Fruit fly (Drosophila melanogaster) whole organism, adult: ENCODE measurements around the gene CG8117.

Experiments
- CG11617 ChIP-seq: fragments of 200-800 bp; sonication (Bioruptor generic); optimal IDR thresholded peaks from 2 replicates; lab custom pipeline; 2017; ENCODE audit warnings: mild to moderate bottlenecking, missing biosample characterization, missing genetic modification reagents, missing genetic modification characterization
- CG12768 ChIP-seq: fragments of 200-800 bp; sonication (Bioruptor generic); optimal IDR thresholded peaks from 2 replicates; lab custom pipeline; 2017; ENCODE audit warnings: missing biosample characterization, missing genetic modification characterization, mild to moderate bottlenecking, moderate library complexity, missing genetic modification reagents
- CG14711 ChIP-seq: fragments of 200-800 bp; sonication (Bioruptor generic); optimal IDR thresholded peaks from 2 replicates; lab custom pipeline; 2018; ENCODE audit warnings: missing biosample characterization, mild to moderate bottlenecking, missing genetic modification characterization, moderate library complexity
- CG1620 ChIP-seq: fragments of 200-800 bp; sonication (Bioruptor generic); optimal IDR thresholded peaks from 2 replicates; lab custom pipeline; 2016; ENCODE audit warnings: missing biosample characterization, missing genetic modification characterization
- CG33017 ChIP-seq: fragments of 200-800 bp; sonication (Bioruptor generic); optimal IDR thresholded peaks from 2 replicates; lab custom pipeline; 2018; ENCODE audit warnings: missing biosample characterization, mild to moderate bottlenecking, missing genetic modification characterization, moderate library complexity
- CG5204 ChIP-seq: fragments of 200-800 bp; sonication (Bioruptor generic); optimal IDR thresholded peaks from 2 replicates; lab custom pipeline; 2016; ENCODE audit warnings: missing biosample characterization, missing genetic modification characterization
- CG7045 ChIP-seq: fragments of 200-800 bp; sonication (Bioruptor generic); optimal IDR thresholded peaks from 2 replicates; lab custom pipeline; 2017; ENCODE audit warnings: missing biosample characterization, mild to moderate bottlenecking, missing genetic modification characterization
- CG7101 ChIP-seq: fragments of 200-800 bp; sonication (Bioruptor generic); optimal IDR thresholded peaks from 2 replicates; lab custom pipeline; 2018; ENCODE audit warnings: missing biosample characterization, mild to moderate bottlenecking, missing genetic modification characterization, moderate library complexity
- Clk ChIP-seq: fragments of 200-800 bp; sonication (Bioruptor generic); optimal IDR thresholded peaks from 2 replicates; lab custom pipeline; 2017; ENCODE audit warnings: missing biosample characterization, missing genetic modification characterization
- Crg-1 ChIP-seq: fragments of 200-800 bp; sonication (Bioruptor generic); optimal IDR thresholded peaks from 2 replicates; lab custom pipeline; 2016; ENCODE audit warnings: missing biosample characterization, missing genetic modification characterization
- Hr96 ChIP-seq: fragments of 200-800 bp; sonication (Bioruptor generic); optimal IDR thresholded peaks from 2 replicates; lab custom pipeline; 2016; ENCODE audit warnings: missing biosample characterization, missing genetic modification characterization
- Mnt ChIP-seq: fragments of 200-800 bp; sonication (Bioruptor generic); optimal IDR thresholded peaks from 2 replicates; lab custom pipeline; 2016; ENCODE audit warnings: missing biosample characterization, mild to moderate bottlenecking, missing genetic modification characterization
- bab1 ChIP-seq: fragments of 200-800 bp; sonication (Bioruptor generic); optimal IDR thresholded peaks from 3 replicates; lab custom pipeline; 2019; ENCODE audit warnings: missing biosample characterization, mild to moderate bottlenecking, missing genetic modification characterization, moderate library complexity
- cic ChIP-seq: fragments of 200-800 bp; sonication (Bioruptor generic); optimal IDR thresholded peaks from 2 replicates; lab custom pipeline; 2017; ENCODE audit warnings: missing biosample characterization, mild to moderate bottlenecking, missing genetic modification characterization, moderate library complexity
- cnc ChIP-seq, 2 experiments: fragments of >200 bp; optimal IDR thresholded peaks; 2 replicates each; lab custom pipeline; 2017
- kay ChIP-seq: fragments of 200-800 bp; sonication (Bioruptor generic); peaks from one replicate; lab custom pipeline; 2016; ENCODE audit warnings: missing biosample characterization, missing genetic modification characterization, borderline replicate concordance
- ovo ChIP-seq: fragments of 200-800 bp; sonication (Bioruptor generic); optimal IDR thresholded peaks from 2 replicates; lab custom pipeline; 2016; ENCODE audit warnings: missing biosample characterization, missing genetic modification characterization
- pad ChIP-seq: fragments of 200-800 bp; sonication (Bioruptor generic); optimal IDR thresholded peaks from 3 replicates; lab custom pipeline; 2017; ENCODE audit warnings: missing biosample characterization, missing genetic modification characterization, mild to moderate bottlenecking, moderate library complexity, missing genetic modification reagents
- tj ChIP-seq: fragments of 200-800 bp; sonication (Bioruptor generic); optimal IDR thresholded peaks from 3 replicates; lab custom pipeline; 2017; ENCODE audit warnings: missing biosample characterization, mild to moderate bottlenecking, missing genetic modification characterization, moderate library complexity
- toe ChIP-seq: fragments of 200-800 bp; sonication (Bioruptor generic); optimal IDR thresholded peaks from 2 replicates; lab custom pipeline; 2016; ENCODE audit warnings: missing biosample characterization, missing genetic modification characterization

The CG8117 gene

DNA sequence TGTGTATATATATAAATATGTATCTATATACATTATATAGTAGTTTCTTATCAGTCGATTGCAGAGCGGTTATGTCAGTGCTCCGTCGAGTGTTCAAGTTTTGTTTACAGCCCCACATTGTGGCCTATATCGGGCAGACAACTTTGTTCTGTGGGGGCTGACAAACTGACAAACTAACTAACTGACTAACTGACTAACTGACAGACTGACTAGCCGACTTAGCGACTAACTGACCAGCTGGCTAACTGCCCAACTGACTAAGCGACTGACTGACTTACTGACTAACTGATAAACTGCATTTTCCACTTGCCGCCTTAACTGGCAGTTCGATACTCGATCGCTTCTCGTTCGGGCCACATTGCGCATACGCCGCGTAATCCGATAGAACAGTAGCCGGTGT, 14.1 kb upstream of the CG8117 start:
- TF ChIP-seq kay (GFP tag; lab: Kevin White, UChicago) (no peak), CG14711 (tag; lab: Kevin White, UChicago) (no peak), CG1620 (GFP tag; lab: Kevin White, UChicago) (no peak), CG7045 (GFP tag; lab: Kevin White, UChicago) (no peak), CG12768 (GFP tag; lab: Kevin White, UChicago) (no peak), cic (GFP tag; lab: Kevin White, UChicago) (no peak), ovo (GFP tag; lab: Kevin White, UChicago) (no peak), CG7101 (tag; lab: Kevin White, UChicago) (no peak), CG11617 (no peak), Crg-1 (GFP tag; lab: Kevin White, UChicago) (no peak)

DNA sequence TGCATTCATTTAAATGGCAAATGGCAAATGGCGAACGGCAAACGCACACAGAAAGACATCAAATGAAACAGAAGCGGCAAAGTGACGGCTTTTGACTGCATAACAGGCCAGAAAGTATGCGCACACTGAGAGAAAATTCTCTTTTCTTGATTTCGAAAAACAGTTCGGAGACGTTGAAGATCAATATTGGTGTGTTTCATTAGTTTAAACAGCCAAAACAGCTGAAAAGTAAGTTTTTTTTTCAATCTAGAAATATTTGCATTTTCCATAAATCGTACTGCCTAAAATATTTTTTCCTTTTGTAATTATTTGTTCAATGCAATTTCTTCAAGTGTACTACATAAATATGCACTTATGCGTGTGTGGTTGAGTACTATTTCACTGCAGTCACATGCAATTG, 13.2 kb upstream of the CG8117 start:
- TF ChIP-seq Clk (GFP tag; lab: Kevin White, UChicago) = no peak
- no peak for TF ChIP-seq cic (GFP tag; lab: Kevin White, UChicago)
- TF ChIP-seq Hr96 (GFP tag; lab: Kevin White, UChicago) = no peak
- TF ChIP-seq CG12768 (GFP tag; lab: Kevin White, UChicago) = no peak
- TF ChIP-seq CG11617 = no peak
- no peak for TF ChIP-seq Mnt
- TF ChIP-seq CG14711 (tag; lab: Kevin White, UChicago) = no peak
- no peak for TF ChIP-seq tj (GFP tag; lab: Kevin White, UChicago)

DNA sequence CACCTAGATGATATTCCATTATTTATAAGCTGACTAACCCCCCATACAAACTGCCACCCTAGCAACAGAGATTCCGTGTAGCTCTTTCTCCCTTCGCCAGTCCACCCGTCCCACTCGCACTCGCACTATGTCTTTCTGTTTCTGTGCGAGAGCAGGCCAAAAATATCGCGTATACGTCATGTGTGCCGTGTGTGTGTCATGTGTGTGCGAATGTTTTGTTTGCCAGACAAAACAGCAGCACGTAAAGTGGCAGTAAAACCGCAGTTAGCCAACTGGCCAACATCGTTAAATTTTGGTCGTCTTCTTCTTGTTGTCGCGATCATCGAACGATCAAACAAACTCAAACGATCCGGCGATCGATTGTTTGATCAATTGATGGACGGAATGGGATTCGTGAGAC, 12.6 kb upstream of the CG8117 start:
- TF ChIP-seq pad (GFP tag; lab: Kevin White, UChicago) = no peak
- no peak for TF ChIP-seq Mnt
- TF ChIP-seq Hr96 (GFP tag; lab: Kevin White, UChicago) = no peak

DNA sequence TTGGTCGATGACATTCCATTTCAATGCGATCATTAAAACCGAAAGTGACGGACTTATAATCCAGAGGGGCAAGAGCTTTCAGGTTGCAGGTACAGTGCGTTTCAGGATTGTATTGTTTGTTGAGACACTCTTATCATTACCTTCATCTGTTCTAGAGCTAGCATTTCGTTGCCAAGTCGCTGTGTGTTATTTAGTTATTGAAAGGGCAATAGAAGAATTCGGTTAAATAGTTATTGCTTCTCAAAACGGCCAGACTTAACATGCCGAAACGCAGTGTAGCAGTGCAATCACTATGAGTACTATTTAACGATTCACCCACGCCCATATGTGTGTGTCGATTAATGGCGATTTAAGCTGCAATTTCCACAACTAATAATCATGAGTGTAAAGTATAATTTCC, 11.4 kb upstream of the CG8117 start:
- TF ChIP-seq CG5204 = no peak
- peak; percentile 1 for TF ChIP-seq CG33017 (tag; lab: Kevin White, UChicago)
- TF ChIP-seq CG14711 (tag; lab: Kevin White, UChicago) = peak; percentile 44
- no peak for TF ChIP-seq kay (GFP tag; lab: Kevin White, UChicago)
- no peak for TF ChIP-seq CG11617
- no peak for TF ChIP-seq Crg-1 (GFP tag; lab: Kevin White, UChicago)
- TF ChIP-seq cnc (optimal IDR thresholded peaks at IDR 0.05; lab: Kevin White, UChicago) = no peak
- peak; percentile 45 for TF ChIP-seq CG7101 (tag; lab: Kevin White, UChicago)
- TF ChIP-seq CG12768 (GFP tag; lab: Kevin White, UChicago) = no peak
- TF ChIP-seq ovo (GFP tag; lab: Kevin White, UChicago) = no peak
- TF ChIP-seq pad (GFP tag; lab: Kevin White, UChicago) = no peak
- TF ChIP-seq Hr96 (GFP tag; lab: Kevin White, UChicago) = no peak
- no peak for TF ChIP-seq CG1620 (GFP tag; lab: Kevin White, UChicago)
- no peak for TF ChIP-seq Mnt
- TF ChIP-seq tj (GFP tag; lab: Kevin White, UChicago) = no peak
- TF ChIP-seq CG7045 (GFP tag; lab: Kevin White, UChicago) = no peak
- TF ChIP-seq bab1 = no peak

DNA sequence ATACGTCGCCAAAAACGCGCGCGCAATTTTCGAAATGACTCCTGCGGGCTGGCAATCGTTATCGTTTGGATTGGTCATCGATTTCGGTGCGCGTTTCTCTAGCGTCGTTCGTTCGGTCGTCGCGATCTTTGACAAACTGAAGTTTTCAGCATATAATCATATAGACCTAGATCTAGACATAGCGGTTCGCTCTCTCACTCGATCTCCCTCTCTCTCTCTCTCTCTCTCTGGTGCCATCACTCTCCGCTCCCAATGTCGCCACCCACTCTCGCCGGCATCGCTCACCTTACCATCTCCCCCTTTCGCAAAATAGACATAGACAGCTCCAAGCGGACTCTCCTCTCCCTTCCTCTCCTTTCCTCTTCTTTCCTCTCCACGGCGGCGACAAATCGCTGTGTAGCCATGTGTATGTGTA, 10.7 kb upstream of the CG8117 start, which contains the start of gene sog:
Gene sog (minus strand): TSS at position 122 of the 415 bp plus-strand sequence.
- no peak for TF ChIP-seq CG33017 (tag; lab: Kevin White, UChicago)
- TF ChIP-seq CG5204 = no peak
- TF ChIP-seq toe (GFP tag; lab: Kevin White, UChicago) = no peak
- no peak for TF ChIP-seq Clk (GFP tag; lab: Kevin White, UChicago)
- TF ChIP-seq CG12768 (GFP tag; lab: Kevin White, UChicago) = no peak
- no peak for TF ChIP-seq kay (GFP tag; lab: Kevin White, UChicago)

DNA sequence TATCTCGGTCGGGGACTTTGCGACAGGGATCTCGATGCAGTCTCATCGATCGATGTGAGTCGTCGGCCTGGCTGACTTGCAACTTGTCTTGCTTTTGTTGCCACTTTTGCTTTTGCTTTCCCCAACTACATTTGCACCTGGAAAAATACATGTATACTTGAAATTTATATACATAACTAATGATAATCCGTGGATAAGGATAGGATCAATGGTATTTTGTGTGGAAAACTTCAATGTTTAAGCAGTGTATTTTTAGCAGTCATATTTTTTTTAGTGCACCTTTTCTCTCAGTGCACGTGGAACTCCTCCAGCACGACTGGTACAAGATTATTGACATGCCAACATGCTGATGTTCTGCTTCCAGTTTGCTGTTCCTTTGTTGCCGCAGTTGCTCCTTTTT, 5.0 kb upstream of the CG8117 start:
- no peak for TF ChIP-seq Hr96 (GFP tag; lab: Kevin White, UChicago)
- no peak for TF ChIP-seq ovo (GFP tag; lab: Kevin White, UChicago)
- no peak for TF ChIP-seq CG14711 (tag; lab: Kevin White, UChicago)
- no peak for TF ChIP-seq Crg-1 (GFP tag; lab: Kevin White, UChicago)
- no peak for TF ChIP-seq Mnt
- TF ChIP-seq CG7101 (tag; lab: Kevin White, UChicago) = no peak
- TF ChIP-seq toe (GFP tag; lab: Kevin White, UChicago) = no peak
- TF ChIP-seq CG1620 (GFP tag; lab: Kevin White, UChicago) = no peak
- no peak for TF ChIP-seq cic (GFP tag; lab: Kevin White, UChicago)
- no peak for TF ChIP-seq Clk (GFP tag; lab: Kevin White, UChicago)
- no peak for TF ChIP-seq CG5204
- TF ChIP-seq kay (GFP tag; lab: Kevin White, UChicago) = no peak
- TF ChIP-seq tj (GFP tag; lab: Kevin White, UChicago) = no peak
- TF ChIP-seq pad (GFP tag; lab: Kevin White, UChicago) = no peak
- no peak for TF ChIP-seq CG7045 (GFP tag; lab: Kevin White, UChicago)
- TF ChIP-seq CG11617 = no peak
- TF ChIP-seq CG33017 (tag; lab: Kevin White, UChicago) = no peak
- no peak for TF ChIP-seq CG12768 (GFP tag; lab: Kevin White, UChicago)
- no peak for TF ChIP-seq bab1
- TF ChIP-seq cnc (optimal IDR thresholded peaks at IDR 0.05; lab: Kevin White, UChicago) = no peak

DNA sequence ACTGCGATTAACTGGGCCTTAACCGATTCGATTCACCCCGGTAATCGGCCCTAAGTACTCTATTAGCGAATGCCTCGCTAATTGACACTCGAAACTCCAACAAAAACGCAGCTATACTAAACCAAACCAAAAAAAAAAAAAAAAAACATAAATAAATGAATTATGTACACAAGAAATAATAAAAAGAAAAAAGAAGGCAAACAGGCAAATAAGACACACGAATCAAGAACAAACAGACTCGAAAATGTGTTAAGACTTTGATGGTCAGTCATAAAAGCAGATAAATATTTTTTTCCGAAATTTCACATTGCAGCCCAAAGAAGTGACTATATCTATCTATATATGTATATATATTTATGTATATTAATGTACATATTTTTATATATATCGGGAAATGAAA, 4.1 kb upstream of the CG8117 start:
- no peak for TF ChIP-seq ovo (GFP tag; lab: Kevin White, UChicago)
- TF ChIP-seq CG1620 (GFP tag; lab: Kevin White, UChicago) = no peak
- no peak for TF ChIP-seq Crg-1 (GFP tag; lab: Kevin White, UChicago)
- TF ChIP-seq CG7045 (GFP tag; lab: Kevin White, UChicago) = no peak
- no peak for TF ChIP-seq CG5204
- TF ChIP-seq bab1 = no peak
- TF ChIP-seq Mnt = no peak
- TF ChIP-seq Hr96 (GFP tag; lab: Kevin White, UChicago) = no peak
- no peak for TF ChIP-seq toe (GFP tag; lab: Kevin White, UChicago)
- TF ChIP-seq CG12768 (GFP tag; lab: Kevin White, UChicago) = no peak
- TF ChIP-seq CG11617 = no peak
- no peak for TF ChIP-seq kay (GFP tag; lab: Kevin White, UChicago)
- TF ChIP-seq tj (GFP tag; lab: Kevin White, UChicago) = no peak
- no peak for TF ChIP-seq cic (GFP tag; lab: Kevin White, UChicago)
